Worm (Caenorhabditis elegans): ENCODE measurements around the gene ubc-15.

Gene ubc-15

ce11 chrII:2888957-2889630 is 24.3 kb downstream of the ubc-15 start, which contains the start of gene pinn-1 (continued):
- peak in 1 of 2 experiments; percentile 94 for TF ChIP-seq hif-1 (tag; optimal IDR thresholded peaks at IDR 0.05)
- TF ChIP-seq tra-1 (GFP tag; IDR thresholded peaks at IDR 0.05) = peak; percentile 82
- 0 out of 2 replicates have a peak, but pooled peaks have one; percentile 20 for TF ChIP-seq Y105C5A.15 (GFP tag; IDR thresholded peaks at IDR 0.05)
- peak; percentile 59 to 89 for TF ChIP-seq lsy-2 (tag; optimal IDR thresholded peaks at IDR 0.05)
- TF ChIP-seq ctbp-1 (GFP tag; IDR thresholded peaks at IDR 0.05) = peak; percentile 72
- TF ChIP-seq lin-1 (GFP tag; IDR thresholded peaks at IDR 0.05) = peak; percentile 48; the same call in 1 of the 2 replicates
- peak; percentile 94 for TF ChIP-seq aha-1 (tag)
- peak; percentile 51 for TF ChIP-seq hlh-30 (tag; optimal IDR thresholded peaks at IDR 0.05; ENCODE audit: insufficient read depth)
- peak; percentile 88 for TF ChIP-seq madf-9 (GFP tag; conservative IDR thresholded peaks at IDR 0.05)
- TF ChIP-seq duxl-1 (tag; optimal IDR thresholded peaks at IDR 0.05; ENCODE audit: poor library complexity) = peak; percentile 87
- TF ChIP-seq saeg-2 (GFP tag; IDR thresholded peaks at IDR 0.05) = 0 out of 2 replicates have a peak, but pooled peaks have one; percentile 28
- no peak for TF ChIP-seq mdl-1 (tag; optimal IDR thresholded peaks at IDR 0.05)
- TF ChIP-seq jun-1 (tag; optimal IDR thresholded peaks at IDR 0.05) = peak; percentile 68
- no peak for TF ChIP-seq ceh-32 (tag; optimal IDR thresholded peaks at IDR 0.05; ENCODE audit: poor library complexity)
- peak; percentile 96 for TF ChIP-seq ZK337.2 (GFP tag; IDR thresholded peaks at IDR 0.05)
- TF ChIP-seq daf-19 (GFP tag; conservative IDR thresholded peaks at IDR 0.05) = no peak
- no peak for TF ChIP-seq nhr-237 (tag; optimal IDR thresholded peaks at IDR 0.05)
- TF ChIP-seq nhr-76 (tag; optimal IDR thresholded peaks at IDR 0.05) = no peak
- no peak for TF ChIP-seq nhr-10 (tag; optimal IDR thresholded peaks at IDR 0.05)
- TF ChIP-seq dmd-6 (GFP tag; IDR thresholded peaks at IDR 0.05) = peak; percentile 85
- peak; percentile 92 for TF ChIP-seq unc-130 (GFP tag; optimal IDR thresholded peaks at IDR 0.05)
- peak; percentile 87; the same call in 1 of the 2 replicates for TF ChIP-seq tag-97 (GFP tag; IDR thresholded peaks at IDR 0.05)
- TF ChIP-seq php-3 (GFP tag; IDR thresholded peaks at IDR 0.05) = peak; percentile 79
- no peak for TF ChIP-seq attf-4 (tag; optimal IDR thresholded peaks at IDR 0.05)
- TF ChIP-seq F10B5.3 (tag; optimal IDR thresholded peaks at IDR 0.05) = peak; percentile 31
- peak; percentile 83 for TF ChIP-seq lin-13 (GFP tag; optimal IDR thresholded peaks at IDR 0.05)
- peak; percentile 74; the same call in 1 of the 2 replicates for TF ChIP-seq D1046.2 (GFP tag; IDR thresholded peaks at IDR 0.05)
- peak; percentile 100 for TF ChIP-seq mes-2 (tag; optimal IDR thresholded peaks at IDR 0.05; ENCODE audit: poor library complexity, severe bottlenecking)
- no peak for TF ChIP-seq R02D3.7 (tag; optimal IDR thresholded peaks at IDR 0.05)
- no peak for TF ChIP-seq egl-27 (tag; optimal IDR thresholded peaks at IDR 0.05)
- no peak for TF ChIP-seq pqm-1 (tag; optimal IDR thresholded peaks at IDR 0.05)
- TF ChIP-seq dve-1 (tag; optimal IDR thresholded peaks at IDR 0.05; ENCODE audit: insufficient read depth) = peak; percentile 78
- peak; percentile 75 for TF ChIP-seq nhr-102 (tag; optimal IDR thresholded peaks at IDR 0.05)
- peak; percentile 75; the same call in 1 of the 2 replicates for TF ChIP-seq snpc-1.2 (GFP tag; IDR thresholded peaks at IDR 0.05)
- TF ChIP-seq ceh-28 (tag; optimal IDR thresholded peaks at IDR 0.05) = peak; percentile 46
- no peak for TF ChIP-seq ceh-62 (tag; optimal IDR thresholded peaks at IDR 0.05)
- peak; percentile 83; the same call in 1 of the 2 replicates for TF ChIP-seq nhr-42 (GFP tag; IDR thresholded peaks at IDR 0.05)
- TF ChIP-seq daf-12 (tag; optimal IDR thresholded peaks at IDR 0.05) = no peak
- no peak for TF ChIP-seq ztf-11 (tag; optimal IDR thresholded peaks at IDR 0.05)
- peak; percentile 79 for TF ChIP-seq T26A8.4 (GFP tag; IDR thresholded peaks at IDR 0.05)
- no peak for TF ChIP-seq Y5F2A.4 (GFP tag; optimal IDR thresholded peaks at IDR 0.05)
- TF ChIP-seq unc-39 (tag; optimal IDR thresholded peaks at IDR 0.05) = no peak
- TF ChIP-seq aly-2 (tag; optimal IDR thresholded peaks at IDR 0.05) = no peak
- 0 out of 2 replicates have a peak, but pooled peaks have one; percentile 19 for TF ChIP-seq egl-43 (GFP tag; IDR thresholded peaks at IDR 0.05)
- peak; percentile 97 for TF ChIP-seq dmd-9 (GFP tag; IDR thresholded peaks at IDR 0.05)
- peak; percentile 90 for TF ChIP-seq Y48G9A.11 (GFP tag; IDR thresholded peaks at IDR 0.05)
- TF ChIP-seq ZK546.5 (tag; optimal IDR thresholded peaks at IDR 0.05) = peak in 1 of 2 experiments; percentile 12
- peak; percentile 90 for TF ChIP-seq sdz-12 (GFP tag; optimal IDR thresholded peaks at IDR 0.05)
- no peak for TF ChIP-seq nhr-48 (tag; optimal IDR thresholded peaks at IDR 0.05)
